Worm (Caenorhabditis elegans) whole organism, midembryonic: ENCODE data around the gene srw-89.

Experiments
- klf-2 ChIP-seq: fragments of 200-800 bp; sonication (Bioruptor generic); conservative IDR thresholded peaks from 2 replicates; pipeline ENCODE4 v1.3.6; 2022; ENCODE audit warnings: missing genetic modification reagents, missing genetic modification characterization, missing compliant biosample characterization
- ref-1 ChIP-seq: fragments of 200-800 bp; sonication (Bioruptor generic); conservative IDR thresholded peaks from 2 replicates; pipeline ENCODE4 v1.3.6; 2022; ENCODE audit warnings: missing genetic modification reagents, missing genetic modification characterization, missing compliant biosample characterization
- ztf-23 ChIP-seq: fragments of 200-800 bp; sonication (Bioruptor generic); IDR thresholded peaks from 2 replicates; pipeline ENCODE4 v1.3.6; 2022; ENCODE audit warnings: missing genetic modification reagents, missing genetic modification characterization, missing compliant biosample characterization

ce11 chrV:3989070-3989469, 27.8 kb upstream of the srw-89 start, which contains the start of gene nlp-27:
- TF ChIP-seq ztf-23 (no peak), klf-2 (GFP tag; lab: Robert Waterston, UW) (no peak), ref-1 (GFP tag; lab: Robert Waterston, UW) (no peak)
